Fruit fly (Drosophila melanogaster): Measurements from ENCODE around the gene Nrx-1.

dm6 chr3R:22520481-22520880 lies 52.2 kb downstream of the Nrx-1 start:
- TF ChIP-seq CG8478 (optimal IDR thresholded peaks at IDR 0.05) (no peak), CTCF (optimal IDR thresholded peaks at IDR 0.05) (no peak)
